Fruit fly (Drosophila melanogaster) Kc167 (cell line): Measurements from ENCODE around the gene Rbfox1.

Experiments
- h ChIP-seq: fragments of >200 bp; optimal IDR thresholded peaks from 3 replicates; lab custom pipeline; 2018; ENCODE audit warnings: missing external identifiers
- insv ChIP-seq: fragments of >200 bp; optimal IDR thresholded peaks from 3 replicates; lab custom pipeline; 2018; ENCODE audit warnings: missing external identifiers
- psq ChIP-seq: fragments of >200 bp; optimal IDR thresholded peaks from 2 replicates; lab custom pipeline; 2017; ENCODE audit warnings: missing external identifiers
- ttk ChIP-seq: sonication (Bioruptor generic); optimal IDR thresholded peaks from 2 replicates; lab custom pipeline; 2017; ENCODE audit warnings: missing external identifiers

- TF ChIP-seq psq (lab: Kevin White, UChicago) = no peak
- no peak for TF ChIP-seq h (lab: Kevin White, UChicago)
- TF ChIP-seq insv (lab: Kevin White, UChicago) = no peak
- TF ChIP-seq ttk (lab: Kevin White, UChicago) = no peak
Observed at dm6 chr3L:10531059-10531458, 49.8 kb downstream of the Rbfox1 start.
